Worm (Caenorhabditis elegans): ENCODE measurements around the gene F59A6.2.

DNA sequence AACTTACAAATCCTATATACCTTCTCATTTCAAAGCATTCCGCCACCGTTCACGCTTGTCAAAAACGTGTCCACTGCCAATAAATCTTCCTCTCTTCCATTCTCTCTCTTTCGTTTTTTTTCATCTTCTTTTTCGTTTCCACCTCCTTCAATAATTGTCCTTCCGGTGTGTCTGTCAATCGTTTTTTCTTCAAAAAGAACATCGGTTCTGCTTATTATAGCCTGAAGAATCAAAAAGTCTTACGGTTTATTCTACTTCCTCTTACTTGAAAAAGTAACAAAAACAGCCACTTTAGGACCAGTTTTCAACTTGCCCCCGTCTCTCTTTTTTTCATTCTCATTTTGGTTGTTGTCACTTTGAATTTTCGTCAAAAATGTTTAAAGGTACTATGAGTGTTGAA lies 34.8 kb downstream of the F59A6.2 start:
- no peak for TF ChIP-seq nhr-84 (tag; optimal IDR thresholded peaks at IDR 0.05)
- no peak for TF ChIP-seq ztf-11 (tag; optimal IDR thresholded peaks at IDR 0.05)
- no peak for TF ChIP-seq irx-1 (tag; optimal IDR thresholded peaks at IDR 0.05)
- TF ChIP-seq unc-62 (GFP tag; optimal IDR thresholded peaks at IDR 0.05): no peak
- no peak for TF ChIP-seq nhr-76 (tag; optimal IDR thresholded peaks at IDR 0.05)
- peak; percentile 34 for TF ChIP-seq tbx-2 (tag; optimal IDR thresholded peaks at IDR 0.05)
- no peak for TF ChIP-seq nhr-28 (tag; optimal IDR thresholded peaks at IDR 0.05)
